Worm (Caenorhabditis elegans) whole organism, early embryonic: ENCODE measurements around the gene seu-1.

Experiments used
- aly-1 ChIP-seq: sonication (generic microtip); optimal IDR thresholded peaks from 2 replicates; lab custom pipeline; 2016; ENCODE audit warnings: missing genetic modification characterization, missing compliant biosample characterization
- ama-1 ChIP-seq: fragments of 150-350 bp; optimal IDR thresholded peaks from 2 replicates; lab custom pipeline; 2014
- ets-7 ChIP-seq: sonication (generic microtip); optimal IDR thresholded peaks from 2 replicates; lab custom pipeline; 2016; ENCODE audit warnings: missing genotype, missing genetic modification characterization, missing compliant biosample characterization
- hmbx-1 ChIP-seq: sonication (generic microtip); optimal IDR thresholded peaks from 2 replicates; lab custom pipeline; 2016; ENCODE audit warnings: mild to moderate bottlenecking, missing genetic modification characterization, missing compliant biosample characterization
- hmg-4 ChIP-seq: fragments of 200-800 bp; sonication (Bioruptor generic); optimal IDR thresholded peaks from 2 replicates; lab custom pipeline; 2018; ENCODE audit warnings: mild to moderate bottlenecking, missing genetic modification characterization, missing compliant biosample characterization
- hnd-1 ChIP-seq: sonication (generic microtip); optimal IDR thresholded peaks from 2 replicates; lab custom pipeline; 2016; ENCODE audit warnings: missing genetic modification characterization, missing compliant biosample characterization
- pes-1 ChIP-seq: fragments of 200-800 bp; sonication (Bioruptor generic); IDR thresholded peaks from 2 replicates; pipeline ENCODE4 v1.3.6; 2022; ENCODE audit warnings: missing genetic modification reagents, missing genetic modification characterization, missing compliant biosample characterization
- scrt-1 ChIP-seq: fragments of 200-800 bp; sonication (Bioruptor generic); IDR thresholded peaks from 2 replicates; pipeline ENCODE4 v1.3.6; 2022; ENCODE audit warnings: missing genetic modification characterization, missing compliant biosample characterization
- tbx-37 ChIP-seq: fragments of 200-800 bp; sonication (Bioruptor generic); conservative IDR thresholded peaks from 2 replicates; pipeline ENCODE4 v1.3.6; 2022; ENCODE audit warnings: missing genetic modification reagents, missing genetic modification characterization, missing compliant biosample characterization
- tra-4 ChIP-seq: sonication (generic microtip); optimal IDR thresholded peaks from 2 replicates; lab custom pipeline; 2017; ENCODE audit warnings: missing genetic modification characterization, missing compliant biosample characterization

- TF ChIP-seq pes-1 (GFP tag; lab: Robert Waterston, UW) (no peak), hmbx-1 (tag; lab: Kevin White, UChicago) (no peak), ets-7 (no peak), tbx-37 (GFP tag; lab: Robert Waterston, UW) (no peak), hnd-1 (tag; lab: Kevin White, UChicago) (no peak), hmg-4 (GFP tag; lab: Kevin White, UChicago) (no peak), ama-1 (lab: Kevin White, UChicago) (no peak), scrt-1 (GFP tag; lab: Robert Waterston, UW) (no peak), tra-4 (tag; lab: Kevin White, UChicago) (no peak), aly-1 (tag; lab: Kevin White, UChicago) (no peak)
Observed at ce11 chrIV:6330790-6331189, 1.4 kb downstream of the seu-1 start.
